Comparison of ENCODE assay signal across 3 worm cellular contexts in genomic region chrIII:7616228-7616627, ce11.
TF ChIP-seq lines count a peak whose summit lies in the region.

Gene T04A6.1 (plus strand): TSS chrIII:7616528.

TF ChIP-seq in whole organism, L1 larva, 84 proteins besides CTCF, POLR2A, EP300 and RAD21:
- TF ChIP-seq ztf-11 (tag; optimal IDR thresholded peaks at IDR 0.05; lab: Kevin White, UChicago) (no peak), unc-98 (GFP tag; IDR thresholded peaks at IDR 0.05; lab: Robert Waterston, UW) (no peak), rnt-1 (tag; optimal IDR thresholded peaks at IDR 0.05; lab: Kevin White, UChicago) (peak; percentile 38)

TF ChIP-seq in whole organism, L2 larva, 48 proteins besides CTCF, POLR2A, EP300 and RAD21:
- TF ChIP-seq C34F6.9 (tag; optimal IDR thresholded peaks at IDR 0.05; lab: Kevin White, UChicago): peak; percentile 6
- peak; percentile 34 for TF ChIP-seq nhr-129 (tag; optimal IDR thresholded peaks at IDR 0.05; lab: Kevin White, UChicago)
- TF ChIP-seq ztf-11 (tag; optimal IDR thresholded peaks at IDR 0.05; lab: Kevin White, UChicago): no peak
- TF ChIP-seq unc-55 (GFP tag; optimal IDR thresholded peaks at IDR 0.05; lab: Kevin White, UChicago): peak; percentile 61
- TF ChIP-seq ceh-82 (tag; optimal IDR thresholded peaks at IDR 0.05; lab: Kevin White, UChicago): no peak

TF ChIP-seq in whole organism, L4 larva, 104 proteins besides CTCF, POLR2A, EP300 and RAD21:
- TF ChIP-seq hlh-30 (tag; optimal IDR thresholded peaks at IDR 0.05; lab: Kevin White, UChicago; ENCODE audit: insufficient read depth) (peak; percentile 17), nhr-41 (GFP tag; IDR thresholded peaks at IDR 0.05; lab: Robert Waterston, UW) (no peak), unc-62 (GFP tag; optimal IDR thresholded peaks at IDR 0.05 in 1 of 2; lab: Kevin White, UChicago) (peak in 1 of 2 experiments; percentile 6), unc-62 (tag; optimal IDR thresholded peaks at IDR 0.05; lab: Kevin White, UChicago) (no peak)
